Worm (Caenorhabditis elegans): ENCODE measurements around the gene W02H5.8.
"Not testable (repeated sequence)": the region's sequence is repeated elsewhere in the genome, so short reads cannot be mapped to it uniquely, and the experiment has no call there.

W02H5.8 gene

ce11 chrV:2600543-2600942, 51.9 kb downstream of the W02H5.8 start (continued):
- TF ChIP-seq xbp-1 (tag; optimal IDR thresholded peaks at IDR 0.05), result peak; percentile 90
- peak; percentile 97 for TF ChIP-seq mab-9 (GFP tag; IDR thresholded peaks at IDR 0.05)
- no peak for TF ChIP-seq pag-3 (tag; optimal IDR thresholded peaks at IDR 0.05; ENCODE audit: borderline replicate concordance, insufficient read depth)
- TF ChIP-seq efl-1 (optimal IDR thresholded peaks at IDR 0.05), result peak; percentile 99
- TF ChIP-seq efl-1 (GFP tag; optimal IDR thresholded peaks at IDR 0.05 in 1 of 2), result peak; percentile 97 to 100

- TF ChIP-seq xbp-1 (tag; optimal IDR thresholded peaks at IDR 0.05); fos-1 (tag; optimal IDR thresholded peaks at IDR 0.05); fkh-10 (GFP tag; optimal IDR thresholded peaks at IDR 0.05): not testable (repeated sequence)
Measured at ce11 chrV:2598830-2599229, 53.6 kb downstream of the W02H5.8 start, which contains the start of gene F53E10.5. TSS of gene F53E10.5 (minus strand) at chrV:2598930.
